Fruit fly (Drosophila melanogaster): ENCODE measurements around the gene ea.
A peak's percentile ranks its signal among the peaks of the same experiment; 100 is the strongest.

ea gene

dm6 chr3R:15345198-15346017 is 16.9 kb downstream of the ea start:
- TF ChIP-seq CG8301 (tag; optimal IDR thresholded peaks at IDR 0.05) (peak; percentile 10), CG13204 (GFP tag; optimal IDR thresholded peaks at IDR 0.05) (no peak)

DNA sequence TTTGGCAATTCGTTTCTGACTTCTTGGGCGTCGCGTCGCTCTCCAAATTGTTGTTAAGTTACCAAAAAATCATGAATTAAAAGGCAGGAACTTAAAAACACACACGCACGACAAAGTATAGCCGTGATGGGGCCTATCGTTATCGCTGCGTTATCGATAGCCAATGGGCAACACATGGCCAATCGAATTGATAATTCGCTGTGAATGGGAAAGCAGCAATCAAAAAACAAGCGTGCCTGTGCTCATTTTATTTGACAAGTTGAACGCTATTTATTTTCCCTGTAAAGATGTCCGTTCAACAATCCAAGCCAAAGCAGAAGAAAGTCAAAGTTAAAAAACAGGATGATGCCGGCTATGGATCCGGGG is 17.5 kb downstream of the ea start, which contains the start of the genes Surf4 and CG31301:
Gene Surf4 (minus strand): TSS at position 159 of the 366 bp plus-strand sequence.
Gene CG31301 (plus strand): TSS at position 188 of the 366 bp plus-strand sequence.
- no peak for TF ChIP-seq gl (tag; optimal IDR thresholded peaks at IDR 0.05)
- no peak for TF ChIP-seq Pif1A (GFP tag; optimal IDR thresholded peaks at IDR 0.05)
- no peak for TF ChIP-seq Snoo (tag; optimal IDR thresholded peaks at IDR 0.05)
- no peak for TF ChIP-seq CG15710 (tag; optimal IDR thresholded peaks at IDR 0.05)
- no peak for TF ChIP-seq CG8301 (tag; optimal IDR thresholded peaks at IDR 0.05)
- TF ChIP-seq CG14655 (GFP tag; optimal IDR thresholded peaks at IDR 0.05): no peak
- no peak for TF ChIP-seq CG34367 (tag; optimal IDR thresholded peaks at IDR 0.05)
- TF ChIP-seq fd96Ca (GFP tag; IDR thresholded peaks at IDR 0.05): no peak
- no peak for TF ChIP-seq EcR (GFP tag; optimal IDR thresholded peaks at IDR 0.05)
- TF ChIP-seq Pif1B (GFP tag; optimal IDR thresholded peaks at IDR 0.05): no peak
- no peak for TF ChIP-seq Ets98B (GFP tag; IDR thresholded peaks at IDR 0.05)
- no peak for TF ChIP-seq CG4496 (GFP tag; IDR thresholded peaks at IDR 0.05)

DNA sequence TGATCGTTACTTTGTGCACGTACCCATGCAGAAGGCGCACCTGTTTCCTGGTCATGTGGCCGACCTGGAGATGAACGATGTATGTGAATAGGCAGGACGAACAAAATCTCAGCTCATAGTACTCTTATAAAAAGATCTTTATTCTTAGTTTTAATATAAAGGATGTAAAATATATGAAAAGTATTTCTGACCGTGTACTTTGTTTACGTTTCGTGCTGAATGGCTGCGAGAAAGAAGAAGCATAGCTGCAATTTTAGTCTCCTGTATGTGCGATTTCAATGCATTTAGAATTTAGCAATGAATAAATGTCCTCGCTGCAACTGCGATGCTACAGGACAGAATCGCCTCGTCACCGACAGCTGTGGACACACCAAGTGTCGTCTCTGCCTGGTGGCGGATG is 19.3 kb downstream of the ea start, which contains the start of the genes CG42726 and CG42727:
Gene CG42726 (plus strand): TSS at position 227 of the 400 bp plus-strand sequence.
Gene CG42727 (plus strand): TSS at position 227 of the 400 bp plus-strand sequence.
- peak; percentile 18; the same call in 1 of the 2 replicates for TF ChIP-seq Ets98B (GFP tag; IDR thresholded peaks at IDR 0.05)
- peak; percentile 49 for TF ChIP-seq CG15710 (tag; optimal IDR thresholded peaks at IDR 0.05)
- no peak for TF ChIP-seq D1 (tag; optimal IDR thresholded peaks at IDR 0.05)
- peak; percentile 44 for TF ChIP-seq Snoo (tag; optimal IDR thresholded peaks at IDR 0.05)
- peak; percentile 49; the same call in 1 of the 2 replicates for TF ChIP-seq CG32121 (GFP tag; IDR thresholded peaks at IDR 0.05)
- TF ChIP-seq CG9948 (tag; optimal IDR thresholded peaks at IDR 0.05): peak; percentile 17
- TF ChIP-seq CG12605 (GFP tag; IDR thresholded peaks at IDR 0.05): no peak
- TF ChIP-seq CG17806 (tag; optimal IDR thresholded peaks at IDR 0.05): peak; percentile 39
- TF ChIP-seq EcR (GFP tag; optimal IDR thresholded peaks at IDR 0.05): no peak
- TF ChIP-seq gl (tag; optimal IDR thresholded peaks at IDR 0.05): no peak
- TF ChIP-seq CG8159 (tag; optimal IDR thresholded peaks at IDR 0.05): no peak
- no peak for TF ChIP-seq rn (GFP tag; IDR thresholded peaks at IDR 0.05)
- TF ChIP-seq CG13204 (GFP tag; optimal IDR thresholded peaks at IDR 0.05): no peak
- TF ChIP-seq CG10348 (GFP tag; IDR thresholded peaks at IDR 0.05): no peak
- peak; percentile 63; the same call in 2 of the 3 replicates for TF ChIP-seq CG4496 (GFP tag; IDR thresholded peaks at IDR 0.05)
- TF ChIP-seq Pif1B (GFP tag; optimal IDR thresholded peaks at IDR 0.05): no peak
- TF ChIP-seq CG8301 (tag; optimal IDR thresholded peaks at IDR 0.05): no peak
- no peak for TF ChIP-seq Pif1A (GFP tag; optimal IDR thresholded peaks at IDR 0.05)
- peak; percentile 4 for TF ChIP-seq CG34367 (tag; optimal IDR thresholded peaks at IDR 0.05)
- peak; percentile 31; the same call in 1 of the 3 replicates for TF ChIP-seq fd96Ca (GFP tag; IDR thresholded peaks at IDR 0.05)
- TF ChIP-seq CG14655 (GFP tag; optimal IDR thresholded peaks at IDR 0.05): no peak

DNA sequence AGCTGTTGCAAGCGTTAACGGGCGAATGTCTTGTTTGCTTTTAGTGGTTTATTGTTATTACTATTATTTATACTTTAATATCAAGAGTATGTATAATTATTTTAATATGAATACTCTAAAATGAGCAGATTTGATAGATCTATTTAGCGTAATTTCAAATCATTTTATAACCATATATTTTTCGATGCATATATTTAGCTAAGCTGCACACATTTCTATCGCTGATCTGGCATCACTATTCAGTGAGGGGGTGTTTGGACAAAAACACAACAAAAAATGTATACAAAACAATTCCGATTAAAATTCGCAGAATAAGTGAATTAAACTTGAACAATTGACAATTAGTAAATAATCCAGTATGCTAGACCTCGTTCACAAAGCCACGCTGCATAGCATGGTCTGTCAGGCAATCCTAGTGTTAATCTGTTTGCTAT is 22.5 kb downstream of the ea start, which contains the start of the genes Trs33 and Tmtc4:
Gene Trs33 (minus strand): TSS at position 3 of the 434 bp plus-strand sequence.
Gene Tmtc4 (plus strand): TSS at position 233 of the 434 bp plus-strand sequence.
- TF ChIP-seq fd96Ca (GFP tag; IDR thresholded peaks at IDR 0.05) (no peak), CG9948 (tag; optimal IDR thresholded peaks at IDR 0.05) (peak; percentile 6), CG17806 (tag; optimal IDR thresholded peaks at IDR 0.05) (peak; percentile 15), CG32121 (GFP tag; IDR thresholded peaks at IDR 0.05) (0 out of 2 replicates have a peak, but pooled peaks have one; percentile 13), CG10348 (GFP tag; IDR thresholded peaks at IDR 0.05) (no peak), EcR (GFP tag; optimal IDR thresholded peaks at IDR 0.05) (peak; percentile 9), CG15710 (tag; optimal IDR thresholded peaks at IDR 0.05) (peak; percentile 39), Snoo (tag; optimal IDR thresholded peaks at IDR 0.05) (peak; percentile 28)

DNA sequence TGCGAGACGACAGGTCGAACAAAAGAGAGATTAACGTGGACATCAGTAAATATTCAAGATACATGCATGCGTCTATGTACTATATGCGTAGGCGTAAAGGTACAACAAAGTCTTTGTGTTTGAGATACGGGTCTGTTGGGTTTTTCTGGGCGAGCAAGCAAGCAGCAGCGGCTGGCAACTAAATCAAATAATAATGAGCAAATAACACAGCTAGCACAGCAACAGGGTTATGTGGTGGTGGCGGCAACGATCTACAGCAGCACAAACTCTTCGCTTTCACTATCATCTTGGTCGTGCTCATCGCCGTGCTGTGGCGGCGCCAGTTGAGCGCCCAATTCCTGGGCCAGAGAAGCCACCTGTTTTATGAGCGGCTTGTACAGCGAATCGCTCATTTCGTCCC is 25.5 kb downstream of the ea start:
- TF ChIP-seq CG17806 (tag; optimal IDR thresholded peaks at IDR 0.05): no peak
- no peak for TF ChIP-seq CG13204 (GFP tag; optimal IDR thresholded peaks at IDR 0.05)
- no peak for TF ChIP-seq fd96Ca (GFP tag; IDR thresholded peaks at IDR 0.05)
- no peak for TF ChIP-seq CG12605 (GFP tag; IDR thresholded peaks at IDR 0.05)
- TF ChIP-seq CG34367 (tag; optimal IDR thresholded peaks at IDR 0.05): no peak
- TF ChIP-seq CG14655 (GFP tag; optimal IDR thresholded peaks at IDR 0.05): no peak
- no peak for TF ChIP-seq Pif1B (GFP tag; optimal IDR thresholded peaks at IDR 0.05)
- no peak for TF ChIP-seq Snoo (tag; optimal IDR thresholded peaks at IDR 0.05)
- no peak for TF ChIP-seq CG4496 (GFP tag; IDR thresholded peaks at IDR 0.05)
- no peak for TF ChIP-seq gl (tag; optimal IDR thresholded peaks at IDR 0.05)
- TF ChIP-seq Pif1A (GFP tag; optimal IDR thresholded peaks at IDR 0.05): no peak
- no peak for TF ChIP-seq CG9948 (tag; optimal IDR thresholded peaks at IDR 0.05)
- TF ChIP-seq CG10348 (GFP tag; IDR thresholded peaks at IDR 0.05): no peak
- no peak for TF ChIP-seq D1 (tag; optimal IDR thresholded peaks at IDR 0.05)
- TF ChIP-seq CG32121 (GFP tag; IDR thresholded peaks at IDR 0.05): no peak
- TF ChIP-seq EcR (GFP tag; optimal IDR thresholded peaks at IDR 0.05): no peak
- no peak for TF ChIP-seq Ets98B (GFP tag; IDR thresholded peaks at IDR 0.05)
- TF ChIP-seq CG8159 (tag; optimal IDR thresholded peaks at IDR 0.05): no peak
- no peak for TF ChIP-seq rn (GFP tag; IDR thresholded peaks at IDR 0.05)
- TF ChIP-seq CG15710 (tag; optimal IDR thresholded peaks at IDR 0.05): no peak

- no peak for TF ChIP-seq D1 (tag; optimal IDR thresholded peaks at IDR 0.05)
- no peak for TF ChIP-seq CG10348 (GFP tag; IDR thresholded peaks at IDR 0.05)
- no peak for TF ChIP-seq CG8159 (tag; optimal IDR thresholded peaks at IDR 0.05)
- TF ChIP-seq CG13204 (GFP tag; optimal IDR thresholded peaks at IDR 0.05): no peak
- TF ChIP-seq CG14655 (GFP tag; optimal IDR thresholded peaks at IDR 0.05): no peak
- no peak for TF ChIP-seq EcR (GFP tag; optimal IDR thresholded peaks at IDR 0.05)
- TF ChIP-seq rn (GFP tag; IDR thresholded peaks at IDR 0.05): no peak
- no peak for TF ChIP-seq gl (tag; optimal IDR thresholded peaks at IDR 0.05)
- TF ChIP-seq CG12605 (GFP tag; IDR thresholded peaks at IDR 0.05): no peak
- no peak for TF ChIP-seq CG15710 (tag; optimal IDR thresholded peaks at IDR 0.05)
- TF ChIP-seq Pif1A (GFP tag; optimal IDR thresholded peaks at IDR 0.05): no peak
- TF ChIP-seq CG34367 (tag; optimal IDR thresholded peaks at IDR 0.05): no peak
- no peak for TF ChIP-seq fd96Ca (GFP tag; IDR thresholded peaks at IDR 0.05)
- TF ChIP-seq Ets98B (GFP tag; IDR thresholded peaks at IDR 0.05): no peak
- no peak for TF ChIP-seq CG4496 (GFP tag; IDR thresholded peaks at IDR 0.05)
- TF ChIP-seq CG9948 (tag; optimal IDR thresholded peaks at IDR 0.05): no peak
These were observed 27.6 kb downstream of the ea start for dm6 chr3R:15356152-15356551.

All from whole organism, pupa.